Worm (Caenorhabditis elegans) whole organism, L1 larva: ENCODE data around the gene F32D1.3.

Experiments
- ceh-88 ChIP-seq: fragments of 200-800 bp; sonication (Bioruptor generic); IDR thresholded peaks from 2 replicates; pipeline ENCODE4 v1.3.6; 2022; ENCODE audit warnings: missing genetic modification characterization, missing compliant biosample characterization
- dsc-1 ChIP-seq: sonication (generic microtip); optimal IDR thresholded peaks from 2 replicates; lab custom pipeline; 2016; ENCODE audit warnings: mild to moderate bottlenecking, missing genetic modification characterization, missing compliant biosample characterization
- elt-2 ChIP-seq: sonication (generic microtip); optimal IDR thresholded peaks from 2 replicates; lab custom pipeline; 2016; ENCODE audit warnings: missing genetic modification characterization, mild to moderate bottlenecking, inconsistent platforms, missing compliant biosample characterization, missing genetic modification reagents
- nhr-77 ChIP-seq: fragments of 150-350 bp; optimal IDR thresholded peaks from 2 replicates; lab custom pipeline; 2014; ENCODE audit warnings: missing biosample characterization, missing genetic modification characterization

DNA sequence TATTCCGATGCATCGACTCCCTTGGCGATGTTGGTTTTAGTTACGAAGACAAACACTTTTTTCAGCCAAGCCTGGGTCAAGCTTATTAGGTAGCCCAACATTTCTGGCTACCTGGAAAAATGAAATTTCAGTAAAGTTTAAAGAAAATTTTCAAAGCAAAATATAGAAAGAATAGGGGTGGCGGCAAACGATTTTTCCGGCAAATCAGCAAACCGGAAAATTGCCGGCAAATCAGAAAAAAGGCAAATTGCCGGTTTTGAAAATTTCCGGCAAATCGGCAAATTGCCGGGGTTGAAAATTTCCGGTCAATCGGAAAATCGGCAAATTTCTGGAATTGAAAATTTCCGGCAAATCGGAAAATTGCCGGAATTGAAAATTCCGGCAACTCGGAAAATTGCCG lies 16.3 kb upstream of the F32D1.3 start, which contains the start of gene F32D1.8:
- TF ChIP-seq elt-2 (tag; lab: Kevin White, UChicago) (no peak), nhr-77 (no peak), dsc-1 (no peak), ceh-88 (GFP tag; lab: Robert Waterston, UW) (no peak)
